Worm (Caenorhabditis elegans) whole organism, early embryonic: Measurements from ENCODE around the gene afmd-1.

Source experiments
- B0310.2 ChIP-seq: sonication (generic microtip); optimal IDR thresholded peaks from 2 replicates; lab custom pipeline; 2016; ENCODE audit warnings: mild to moderate bottlenecking, missing genetic modification characterization, missing compliant biosample characterization
- ama-1 ChIP-seq: fragments of 150-350 bp; optimal IDR thresholded peaks from 2 replicates; lab custom pipeline; 2014
- flt-1 ChIP-seq: fragments of 200-800 bp; sonication (Bioruptor generic); IDR thresholded peaks from 2 replicates; pipeline ENCODE4 v1.3.6; 2022; ENCODE audit warnings: missing genetic modification characterization, missing compliant biosample characterization
- pes-1 ChIP-seq: fragments of 200-800 bp; sonication (Bioruptor generic); IDR thresholded peaks from 2 replicates; pipeline ENCODE4 v1.3.6; 2022; ENCODE audit warnings: missing genetic modification reagents, missing genetic modification characterization, missing compliant biosample characterization
- scrt-1 ChIP-seq: fragments of 200-800 bp; sonication (Bioruptor generic); IDR thresholded peaks from 2 replicates; pipeline ENCODE4 v1.3.6; 2022; ENCODE audit warnings: missing genetic modification characterization, missing compliant biosample characterization
- tbx-37 ChIP-seq: fragments of 200-800 bp; sonication (Bioruptor generic); conservative IDR thresholded peaks from 2 replicates; pipeline ENCODE4 v1.3.6; 2022; ENCODE audit warnings: missing genetic modification reagents, missing genetic modification characterization, missing compliant biosample characterization

DNA sequence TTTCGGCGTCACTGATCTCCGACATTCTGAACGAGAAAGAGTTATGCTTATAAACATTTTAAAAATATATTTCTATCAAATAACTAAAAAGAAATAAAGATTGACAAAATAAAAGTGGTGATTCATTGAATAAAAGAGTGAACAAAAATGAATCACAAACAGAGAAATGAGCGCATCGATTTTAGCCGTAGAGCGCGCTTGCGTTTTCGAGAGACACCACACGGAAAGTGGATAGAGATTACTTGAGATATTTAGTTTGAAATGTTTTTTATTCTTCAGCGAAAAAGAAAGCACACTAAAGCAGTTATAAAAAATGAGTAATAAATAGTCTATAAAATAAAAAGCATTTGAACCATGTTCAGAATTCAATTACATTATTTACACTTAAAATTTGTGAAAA is 13.8 kb upstream of the afmd-1 start, which contains the start of gene cap-1:
- TF ChIP-seq B0310.2 = no peak
- TF ChIP-seq flt-1 = no peak
- no peak for TF ChIP-seq scrt-1 (GFP tag; lab: Robert Waterston, UW)
- TF ChIP-seq ama-1 (lab: Kevin White, UChicago) = no peak
- TF ChIP-seq tbx-37 = peak; percentile 44; the same call in 1 of the 2 replicates
- TF ChIP-seq pes-1 = no peak
